Fruit fly (Drosophila melanogaster) Kc167 (cell line): ENCODE data around the gene Os-C.

Source experiments
- Myc ChIP-seq: fragments of >200 bp; optimal IDR thresholded peaks from 2 replicates; lab custom pipeline; 2017; ENCODE audit warnings: missing external identifiers
- Sin3A ChIP-seq: fragments of >200 bp; optimal IDR thresholded peaks from 2 replicates; lab custom pipeline; 2018; ENCODE audit warnings: missing external identifiers
- h ChIP-seq: fragments of >200 bp; optimal IDR thresholded peaks from 3 replicates; lab custom pipeline; 2018; ENCODE audit warnings: missing external identifiers
- insv ChIP-seq: fragments of >200 bp; optimal IDR thresholded peaks from 3 replicates; lab custom pipeline; 2018; ENCODE audit warnings: missing external identifiers
- psq ChIP-seq: fragments of >200 bp; optimal IDR thresholded peaks from 2 replicates; lab custom pipeline; 2017; ENCODE audit warnings: missing external identifiers
- ttk ChIP-seq: sonication (Bioruptor generic); optimal IDR thresholded peaks from 2 replicates; lab custom pipeline; 2017; ENCODE audit warnings: missing external identifiers

Gene Os-C

dm6 chr3R:8007595-8008255 is 29.0 kb downstream of the Os-C start, which contains the start of gene CG2767:
Gene CG2767 (minus strand): TSS chr3R:8008110.
- TF ChIP-seq ttk (lab: Kevin White, UChicago) (no peak), Sin3A (lab: Kevin White, UChicago) (no peak), h (lab: Kevin White, UChicago) (no peak), Myc (lab: Kevin White, UChicago) (no peak)

- TF ChIP-seq h (lab: Kevin White, UChicago) = no peak
- no peak for TF ChIP-seq psq (lab: Kevin White, UChicago)
- no peak for TF ChIP-seq Sin3A (lab: Kevin White, UChicago)
- no peak for TF ChIP-seq insv
- no peak for TF ChIP-seq Myc (lab: Kevin White, UChicago)
- TF ChIP-seq ttk (lab: Kevin White, UChicago) = no peak
These were observed 30.4 kb downstream of the Os-C start, which contains the start of the genes CG11052 and CG3223 for dm6 chr3R:8009080-8009620. Gene CG11052 (minus strand): TSS chr3R:8009297. Gene CG3223 (plus strand): TSS chr3R:8009400.

dm6 chr3R:8013121-8014009 is 34.6 kb downstream of the Os-C start, which contains the start of the genes CG10435 and Pbp95:
Gene CG10435 (minus strand): TSS chr3R:8013201.
Gene Pbp95 (plus strand): TSS chr3R:8013791.
- TF ChIP-seq Sin3A (lab: Kevin White, UChicago) = no peak
- no peak for TF ChIP-seq ttk (lab: Kevin White, UChicago)
- no peak for TF ChIP-seq insv
- no peak for TF ChIP-seq Myc (lab: Kevin White, UChicago)
- no peak for TF ChIP-seq h (lab: Kevin White, UChicago)
- no peak for TF ChIP-seq psq (lab: Kevin White, UChicago)

- no peak for TF ChIP-seq ttk (lab: Kevin White, UChicago)
- no peak for TF ChIP-seq Sin3A (lab: Kevin White, UChicago)
- no peak for TF ChIP-seq h (lab: Kevin White, UChicago)
- TF ChIP-seq psq (lab: Kevin White, UChicago) = no peak
- TF ChIP-seq insv = no peak
- no peak for TF ChIP-seq Myc (lab: Kevin White, UChicago)
These were observed 47.8 kb downstream of the Os-C start for dm6 chr3R:8026515-8026914.

- TF ChIP-seq Myc (lab: Kevin White, UChicago) = no peak
- TF ChIP-seq ttk (lab: Kevin White, UChicago) = no peak
- no peak for TF ChIP-seq psq (lab: Kevin White, UChicago)
These were observed 48.5 kb downstream of the Os-C start for dm6 chr3R:8027203-8027688.
